Fruit fly (Drosophila melanogaster) whole organism, wandering third instar larva: ENCODE measurements around the gene Dpp10.

Experiments used
- Abd-B ChIP-seq: fragments of >200 bp; optimal IDR thresholded peaks from 2 replicates; lab custom pipeline; 2017; ENCODE audit warnings: missing biosample characterization, missing genetic modification characterization
- CG32264 ChIP-seq: fragments of 200-800 bp; sonication (Bioruptor generic); optimal IDR thresholded peaks from 2 replicates; lab custom pipeline; 2016; ENCODE audit warnings: missing biosample characterization, missing genetic modification characterization
- Dfd ChIP-seq: fragments of >200 bp; optimal IDR thresholded peaks from 2 replicates; lab custom pipeline; 2017; ENCODE audit warnings: missing biosample characterization, missing genetic modification characterization
- Dif ChIP-seq: fragments of 200-275, 200-300 bp; sonication (Bioruptor generic); optimal IDR thresholded peaks from 2 replicates; lab custom pipeline; 2018; ENCODE audit warnings: missing biosample characterization, missing genetic modification characterization; ENCODE audit not compliant: partially characterized antibody
- HLH106 ChIP-seq: fragments of 200-800 bp; optimal IDR thresholded peaks from 3 replicates; lab custom pipeline; 2019; ENCODE audit warnings: missing biosample characterization, mild to moderate bottlenecking, missing genetic modification characterization, moderate library complexity
- Hnf4 ChIP-seq: fragments of 200-800 bp; sonication (Bioruptor generic); optimal IDR thresholded peaks from 2 replicates; lab custom pipeline; 2016; ENCODE audit warnings: missing biosample characterization, mild to moderate bottlenecking, missing genetic modification characterization
- Hr83 ChIP-seq: fragments of 200-300 bp; sonication (Bioruptor generic); optimal IDR thresholded peaks from 2 replicates; lab custom pipeline; 2016; ENCODE audit warnings: missing biosample characterization, mild to moderate bottlenecking, missing genetic modification characterization, moderate library complexity; ENCODE audit not compliant: poor library complexity, severe bottlenecking
- Myc ChIP-seq: fragments of >200 bp; optimal IDR thresholded peaks from 2 replicates; lab custom pipeline; 2017
- OdsH ChIP-seq: fragments of 200-800 bp; sonication (Bioruptor generic); optimal IDR thresholded peaks from 2 replicates; lab custom pipeline; 2016; ENCODE audit warnings: missing biosample characterization, mild to moderate bottlenecking, missing genetic modification characterization
- Rel ChIP-seq, 2 experiments: fragments of 200-800 bp; sonication (Bioruptor generic) in 1 of 2; optimal IDR thresholded peaks; 2 replicates in 1 of 2; 3 replicates in 1 of 2; lab custom pipeline; 2016 to 2019; ENCODE audit warnings: mild to moderate bottlenecking in 2 of 2, missing biosample characterization in 2 of 2, missing genetic modification characterization in 2 of 2, moderate library complexity in 1 of 2
- Vsx2 ChIP-seq: fragments of 200-300, 225-300 bp; sonication (Bioruptor generic); optimal IDR thresholded peaks from 2 replicates; lab custom pipeline; 2018; ENCODE audit warnings: missing biosample characterization, missing genetic modification characterization; ENCODE audit not compliant: partially characterized antibody
- dl ChIP-seq, 2 experiments: fragments of 175-275, 200-275 bp in 1 of 2; fragments of 200-275 bp in 1 of 2; sonication (Bioruptor generic); optimal IDR thresholded peaks; lab custom pipeline; 2018; ENCODE audit warnings: mild to moderate bottlenecking in 2 of 2, missing biosample characterization in 2 of 2, missing genetic modification characterization in 2 of 2, moderate library complexity in 2 of 2; ENCODE audit not compliant: partially characterized antibody in 2 of 2, insufficient read depth in 1 of 2
- dmrt93B ChIP-seq: fragments of 200-800 bp; sonication (Bioruptor generic); optimal IDR thresholded peaks from 2 replicates; lab custom pipeline; 2018; ENCODE audit warnings: missing biosample characterization, mild to moderate bottlenecking, missing genetic modification characterization
- dsf ChIP-seq: sonication (Bioruptor generic); optimal IDR thresholded peaks from 2 replicates; lab custom pipeline; 2016; ENCODE audit warnings: missing biosample characterization, missing genetic modification characterization, borderline replicate concordance
- ey ChIP-seq: fragments of 200-800 bp; sonication (Bioruptor generic); optimal IDR thresholded peaks from 2 replicates; lab custom pipeline; 2016; ENCODE audit warnings: missing biosample characterization, missing genetic modification characterization
- h ChIP-seq: fragments of 200-800 bp; sonication (Bioruptor generic); optimal IDR thresholded peaks from 3 replicates; lab custom pipeline; 2016; ENCODE audit warnings: missing biosample characterization, mild to moderate bottlenecking, missing genetic modification characterization
- jim ChIP-seq: fragments of 175-275, 200-325 bp; sonication (Bioruptor generic); optimal IDR thresholded peaks from 2 replicates; lab custom pipeline; 2016; ENCODE audit warnings: missing biosample characterization, mild to moderate bottlenecking, missing genetic modification characterization
- lola ChIP-seq: fragments of >200 bp; optimal IDR thresholded peaks from 2 replicates; lab custom pipeline; 2017; ENCODE audit warnings: missing biosample characterization, missing genetic modification characterization
- pan ChIP-seq: fragments of >200 bp; optimal IDR thresholded peaks from 2 replicates; lab custom pipeline; 2017
- psq ChIP-seq: fragments of 200-800 bp; sonication (Bioruptor generic); optimal IDR thresholded peaks from 3 replicates; lab custom pipeline; 2017; ENCODE audit warnings: missing biosample characterization, mild to moderate bottlenecking, missing genetic modification characterization, moderate library complexity
- rgr ChIP-seq: fragments of 200-800 bp; sonication (Bioruptor generic); optimal IDR thresholded peaks from 3 replicates; lab custom pipeline; 2016; ENCODE audit warnings: missing biosample characterization, mild to moderate bottlenecking, missing genetic modification characterization
- sage ChIP-seq: fragments of 200-800 bp; sonication (Bioruptor generic); optimal IDR thresholded peaks from 2 replicates; lab custom pipeline; 2016; ENCODE audit warnings: missing biosample characterization, mild to moderate bottlenecking, missing genetic modification characterization
- tai ChIP-seq: sonication (Bioruptor generic); optimal IDR thresholded peaks from 2 replicates; lab custom pipeline; 2016; ENCODE audit warnings: missing biosample characterization, missing genetic modification characterization

The Dpp10 gene

DNA sequence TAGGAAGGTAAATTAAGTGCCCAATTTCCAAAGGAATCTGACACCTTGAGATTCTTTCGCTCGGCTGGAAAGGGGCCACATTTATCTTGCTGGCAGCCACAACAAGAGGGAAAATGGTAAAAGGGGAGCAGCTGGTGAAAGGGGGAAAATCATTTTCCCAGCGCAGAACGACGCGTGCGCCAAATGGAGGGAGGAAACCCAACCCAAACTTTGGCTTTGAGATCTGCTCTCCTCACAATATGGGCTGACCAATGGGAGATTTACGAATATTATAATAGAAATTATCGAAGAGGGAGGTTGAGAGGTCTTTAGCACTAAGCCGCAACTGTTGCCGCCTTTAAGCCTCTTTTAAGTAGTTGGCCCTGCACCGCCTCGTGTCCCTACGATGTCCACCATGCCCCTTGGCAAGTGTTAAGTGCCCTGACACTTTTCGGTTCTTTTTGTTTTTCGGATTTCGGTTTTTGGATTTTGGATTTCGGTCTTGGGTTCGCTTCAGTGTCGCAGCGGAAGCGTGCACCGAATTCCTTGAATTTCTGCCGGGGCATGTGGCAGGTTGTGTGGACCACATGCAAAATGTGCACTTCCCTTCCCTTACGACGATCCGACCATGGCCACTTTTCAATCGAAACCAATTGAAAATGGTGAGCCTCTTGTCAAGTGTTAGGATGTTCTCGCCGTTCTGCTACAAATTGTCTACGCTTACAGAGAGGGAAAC lies 68.7 kb downstream of the Dpp10 start:
- TF ChIP-seq Vsx2 (GFP tag; lab: Kevin White, UChicago): no peak
- no peak for TF ChIP-seq Dfd
- TF ChIP-seq sage (GFP tag; lab: Kevin White, UChicago): no peak
- no peak for TF ChIP-seq h (GFP tag; lab: Kevin White, UChicago)
- no peak for TF ChIP-seq HLH106 (tag; lab: Kevin White, UChicago)
- TF ChIP-seq Dif (GFP tag; lab: Kevin White, UChicago): no peak
- TF ChIP-seq Rel (GFP tag; optimal IDR thresholded peaks at IDR 0.05; lab: Kevin White, UChicago): no peak
- TF ChIP-seq Rel (tag; optimal IDR thresholded peaks at IDR 0.05; lab: Kevin White, UChicago): no peak
- TF ChIP-seq OdsH: no peak
- TF ChIP-seq dsf (GFP tag; lab: Kevin White, UChicago): no peak
- no peak for TF ChIP-seq Abd-B (GFP tag; lab: Kevin White, UChicago)
- no peak for TF ChIP-seq rgr (GFP tag; lab: Kevin White, UChicago)
- no peak for TF ChIP-seq CG32264 (GFP tag; lab: Kevin White, UChicago)
- no peak for TF ChIP-seq ey (GFP tag; lab: Kevin White, UChicago)
- no peak for TF ChIP-seq jim (GFP tag; lab: Kevin White, UChicago)
- TF ChIP-seq dmrt93B (GFP tag; lab: Kevin White, UChicago): no peak
- TF ChIP-seq Myc: no peak
- no peak for TF ChIP-seq dl (GFP tag; optimal IDR thresholded peaks at IDR 0.05; lab: Kevin White, UChicago; ENCODE audit: insufficient read depth in 1 of 2, partially characterized antibody in 2 of 2)

dm6 chr2L:6530952-6531512 lies 69.8 kb downstream of the Dpp10 start:
- no peak for TF ChIP-seq psq

- TF ChIP-seq Myc: peak; percentile 64
- TF ChIP-seq Dif (GFP tag; lab: Kevin White, UChicago): no peak
- no peak for TF ChIP-seq pan (lab: Kevin White, UChicago)
- TF ChIP-seq lola (GFP tag; lab: Kevin White, UChicago): no peak
- no peak for TF ChIP-seq Abd-B (GFP tag; lab: Kevin White, UChicago)
- peak; percentile 16 for TF ChIP-seq Hr83 (GFP tag; lab: Kevin White, UChicago)
- TF ChIP-seq h (GFP tag; lab: Kevin White, UChicago): peak; percentile 11
- TF ChIP-seq Dfd: no peak
- TF ChIP-seq Hnf4: no peak
- TF ChIP-seq tai: no peak
- TF ChIP-seq HLH106 (tag; lab: Kevin White, UChicago): no peak
- TF ChIP-seq Rel (GFP tag; optimal IDR thresholded peaks at IDR 0.05; lab: Kevin White, UChicago): no peak
- no peak for TF ChIP-seq Rel (tag; optimal IDR thresholded peaks at IDR 0.05; lab: Kevin White, UChicago)
Measured at dm6 chr2L:6526996-6527395, 73.9 kb downstream of the Dpp10 start.
